Worm (Caenorhabditis elegans): ENCODE measurements around the gene F57H12.5.

ce11 chrIV:7924975-7925828 is 41.9 kb upstream of the F57H12.5 start:
- TF ChIP-seq F23B12.7 (tag; optimal IDR thresholded peaks at IDR 0.05; ENCODE audit: insufficient read depth) = no peak
- no peak for TF ChIP-seq unc-62 (GFP tag; optimal IDR thresholded peaks at IDR 0.05)
- no peak for TF ChIP-seq nhr-90 (tag; optimal IDR thresholded peaks at IDR 0.05)
- TF ChIP-seq ztf-6 (GFP tag; IDR thresholded peaks at IDR 0.05) = no peak
- no peak for TF ChIP-seq ceh-79 (tag; optimal IDR thresholded peaks at IDR 0.05)
- TF ChIP-seq mel-28 (tag; optimal IDR thresholded peaks at IDR 0.05; ENCODE audit: borderline replicate concordance) = no peak
- TF ChIP-seq ztf-22 (GFP tag; optimal IDR thresholded peaks at IDR 0.05) = no peak
- TF ChIP-seq hrde-1 (tag; optimal IDR thresholded peaks at IDR 0.05; ENCODE audit: borderline replicate concordance) = peak; percentile 79
- TF ChIP-seq fkh-3 (tag; optimal IDR thresholded peaks at IDR 0.05) = no peak
- TF ChIP-seq aptf-2 (GFP tag; conservative IDR thresholded peaks at IDR 0.05) = no peak
- peak; percentile 62 for TF ChIP-seq madf-6 (GFP tag; IDR thresholded peaks at IDR 0.05)
- no peak for TF ChIP-seq egl-18 (GFP tag; IDR thresholded peaks at IDR 0.05)
- TF ChIP-seq sptf-2 (GFP tag; optimal IDR thresholded peaks at IDR 0.05) = no peak
